Fruit fly (Drosophila melanogaster) whole organism, embryonic: ENCODE data around the gene dysf.

Experiments
- ATbp ChIP-seq: fragments of 200-800 bp; sonication (Bioruptor generic); optimal IDR thresholded peaks from 2 replicates; lab custom pipeline; 2017; ENCODE audit warnings: missing biosample characterization, mild to moderate bottlenecking, missing genetic modification characterization, missing genetic modification reagents
- Ada2b ChIP-seq: fragments of 200-800 bp; sonication (Bioruptor generic); IDR thresholded peaks from 2 replicates; pipeline ENCODE4 v1.3.6; 2022; ENCODE audit warnings: missing biosample characterization, missing genetic modification characterization
- CG10147 ChIP-seq: fragments of 200-800 bp; sonication (Bioruptor generic); optimal IDR thresholded peaks from 2 replicates; lab custom pipeline; 2019; ENCODE audit warnings: missing biosample characterization, mild to moderate bottlenecking, missing genetic modification characterization, moderate library complexity
- CG11247 ChIP-seq: fragments of 200-800 bp; sonication (Bioruptor generic); IDR thresholded peaks from 2 replicates; pipeline ENCODE4 v1.3.6; 2022; ENCODE audit warnings: missing biosample characterization, missing genetic modification characterization
- CG11504 ChIP-seq: fragments of 200-800 bp; sonication (Bioruptor generic); optimal IDR thresholded peaks from 3 replicates; lab custom pipeline; 2019; ENCODE audit warnings: missing biosample characterization, mild to moderate bottlenecking, missing genetic modification characterization, moderate library complexity
- CG11696 ChIP-seq: fragments of 200-800 bp; sonication (Bioruptor generic); IDR thresholded peaks from 2 replicates; pipeline ENCODE4 v1.3.6; 2022; ENCODE audit warnings: missing biosample characterization, missing genetic modification characterization
- CG12155 ChIP-seq: fragments of 200-800 bp; sonication (Bioruptor generic); optimal IDR thresholded peaks from 3 replicates; lab custom pipeline; 2016; ENCODE audit warnings: missing biosample characterization, missing genetic modification characterization
- CG12219 ChIP-seq: fragments of 200-800 bp; sonication (Bioruptor generic); optimal IDR thresholded peaks from 3 replicates; lab custom pipeline; 2018; ENCODE audit warnings: missing biosample characterization, mild to moderate bottlenecking, missing genetic modification characterization
- CG12942 ChIP-seq: fragments of 200-800 bp; sonication (Bioruptor generic); optimal IDR thresholded peaks from 3 replicates; lab custom pipeline; 2016; ENCODE audit warnings: missing biosample characterization, missing genetic modification characterization
- CG15269 ChIP-seq: fragments of 200-800 bp; sonication (Bioruptor generic); optimal IDR thresholded peaks from 2 replicates; lab custom pipeline; 2018; ENCODE audit warnings: missing biosample characterization, mild to moderate bottlenecking, missing genetic modification characterization, moderate library complexity
- CG17186 ChIP-seq: fragments of 200-800 bp; sonication (Bioruptor generic); optimal IDR thresholded peaks from 3 replicates; lab custom pipeline; 2017; ENCODE audit warnings: missing biosample characterization, missing genetic modification reagents, missing genetic modification characterization
- CG17385 ChIP-seq: fragments of 200-800 bp; sonication (Bioruptor generic); optimal IDR thresholded peaks from 3 replicates; lab custom pipeline; 2018; ENCODE audit warnings: missing biosample characterization, mild to moderate bottlenecking, missing genetic modification characterization
- CG17802 ChIP-seq: fragments of 200-800 bp; sonication (Bioruptor generic); optimal IDR thresholded peaks from 2 replicates; lab custom pipeline; 2018; ENCODE audit warnings: missing biosample characterization, mild to moderate bottlenecking, missing genetic modification characterization, moderate library complexity
- CG2889 ChIP-seq: fragments of 200-800 bp; sonication (Bioruptor generic); IDR thresholded peaks from 3 replicates; pipeline ENCODE4 v1.3.6; 2022; ENCODE audit warnings: missing biosample characterization, missing genetic modification characterization
- CG4730 ChIP-seq: fragments of 200-800 bp; sonication (Bioruptor generic); IDR thresholded peaks from 2 replicates; pipeline ENCODE4 v1.3.6; 2022; ENCODE audit warnings: missing biosample characterization, missing genetic modification characterization
- CG6654 ChIP-seq: fragments of 200-800 bp; sonication (Bioruptor generic); optimal IDR thresholded peaks from 2 replicates; lab custom pipeline; 2017; ENCODE audit warnings: missing biosample characterization, mild to moderate bottlenecking, missing genetic modification characterization
- CG6689 ChIP-seq: fragments of 200-800 bp; sonication (Bioruptor generic); IDR thresholded peaks from 2 replicates; pipeline ENCODE4 v1.3.6; 2022; ENCODE audit warnings: missing biosample characterization, missing genetic modification characterization
- CG7357 ChIP-seq: fragments of 200-800 bp; sonication (Bioruptor generic); IDR thresholded peaks from 3 replicates; pipeline ENCODE4 v1.3.6; 2022; ENCODE audit warnings: missing biosample characterization, missing genetic modification characterization
- CG7745 ChIP-seq: fragments of 200-800 bp; sonication (Bioruptor generic); optimal IDR thresholded peaks from 2 replicates; lab custom pipeline; 2018; ENCODE audit warnings: missing biosample characterization, mild to moderate bottlenecking, missing genetic modification characterization, moderate library complexity
- CG8089 ChIP-seq: fragments of 200-800 bp; sonication (Bioruptor generic); optimal IDR thresholded peaks from 3 replicates; lab custom pipeline; 2016; ENCODE audit warnings: missing biosample characterization, missing genetic modification characterization
- CG8924 ChIP-seq: fragments of 200-800 bp; optimal IDR thresholded peaks from 3 replicates; lab custom pipeline; 2019; ENCODE audit warnings: missing biosample characterization, mild to moderate bottlenecking, missing genetic modification characterization, moderate library complexity
- CG9437 ChIP-seq: fragments of 200-800 bp; sonication (Bioruptor generic); optimal IDR thresholded peaks from 2 replicates; lab custom pipeline; 2018; ENCODE audit warnings: missing biosample characterization, mild to moderate bottlenecking, missing genetic modification characterization
- CG9797 ChIP-seq: fragments of 200-800 bp; sonication (Bioruptor generic); optimal IDR thresholded peaks from 3 replicates; lab custom pipeline; 2018; ENCODE audit warnings: missing biosample characterization, mild to moderate bottlenecking, missing genetic modification characterization
- Drgx ChIP-seq: fragments of 200-800 bp; sonication (Bioruptor generic); IDR thresholded peaks from 2 replicates; pipeline ENCODE4 v1.3.6; 2022; ENCODE audit warnings: missing biosample characterization, missing genetic modification characterization
- Hr51 ChIP-seq, 2 experiments: fragments of 200-800 bp; sonication (Bioruptor generic); optimal IDR thresholded peaks; 2 replicates in 1 of 2; 3 replicates in 1 of 2; lab custom pipeline; 2016 to 2018; ENCODE audit warnings: missing biosample characterization in 2 of 2, missing genetic modification characterization in 2 of 2, mild to moderate bottlenecking in 1 of 2, moderate library complexity in 1 of 2
- Jarid2 ChIP-seq: fragments of 200-800 bp; sonication (Bioruptor generic); optimal IDR thresholded peaks from 3 replicates; lab custom pipeline; 2017; ENCODE audit warnings: mild to moderate bottlenecking, missing biosample characterization, missing genetic modification reagents, missing genetic modification characterization
- Nf-YC ChIP-seq: fragments of 200-800 bp; optimal IDR thresholded peaks from 3 replicates; lab custom pipeline; 2019; ENCODE audit warnings: missing biosample characterization, mild to moderate bottlenecking, missing genetic modification characterization, moderate library complexity
- Optix ChIP-seq: fragments of 200-800 bp; sonication (Bioruptor generic); IDR thresholded peaks from 3 replicates; pipeline ENCODE4 v1.3.6; 2022; ENCODE audit warnings: missing biosample characterization, missing genetic modification characterization
- Ptx1 ChIP-seq: fragments of 200-800 bp; sonication (Bioruptor generic); IDR thresholded peaks from 2 replicates; pipeline ENCODE4 v1.3.6; 2022; ENCODE audit warnings: missing biosample characterization, missing genetic modification characterization
- Spps ChIP-seq: fragments of 200-800 bp; sonication (Bioruptor generic); optimal IDR thresholded peaks from 2 replicates; lab custom pipeline; 2018; ENCODE audit warnings: missing biosample characterization, mild to moderate bottlenecking, missing genetic modification characterization
- abd-A ChIP-seq: fragments of 200-800 bp; sonication (Bioruptor generic); optimal IDR thresholded peaks from 3 replicates; lab custom pipeline; 2019; ENCODE audit warnings: missing biosample characterization, mild to moderate bottlenecking, missing genetic modification characterization, moderate library complexity
- da ChIP-seq: fragments of 200-800 bp; sonication (Bioruptor generic); optimal IDR thresholded peaks from 2 replicates; lab custom pipeline; 2016; ENCODE audit warnings: missing biosample characterization, missing genetic modification characterization
- gcm2 ChIP-seq: fragments of 200-800 bp; sonication (Bioruptor generic); optimal IDR thresholded peaks from 2 replicates; lab custom pipeline; 2016; ENCODE audit warnings: missing biosample characterization, missing genetic modification characterization
- hbn ChIP-seq: fragments of 200-800 bp; sonication (Bioruptor generic); IDR thresholded peaks from 2 replicates; pipeline ENCODE4 v1.3.6; 2022; ENCODE audit warnings: missing biosample characterization, missing genetic modification characterization; ENCODE audit not compliant: partially characterized antibody
- kay ChIP-seq: fragments of 200-800 bp; sonication (Bioruptor generic); optimal IDR thresholded peaks from 2 replicates; lab custom pipeline; 2016; ENCODE audit warnings: missing biosample characterization, missing genetic modification characterization
- lola ChIP-seq, 3 experiments: fragments of >200 bp in 2 of 3; fragments of 200-800 bp in 1 of 3; sonication (Bioruptor generic) in 1 of 3; optimal IDR thresholded peaks; 2 replicates each; lab custom pipeline; 2017 to 2019; ENCODE audit warnings: missing biosample characterization in 3 of 3, missing genetic modification characterization in 3 of 3, mild to moderate bottlenecking in 1 of 3, moderate library complexity in 1 of 3
- maf-S ChIP-seq: fragments of 200-800 bp; sonication (Bioruptor generic); optimal IDR thresholded peaks from 2 replicates; lab custom pipeline; 2016; ENCODE audit warnings: missing biosample characterization, missing genetic modification characterization
- org-1 ChIP-seq: fragments of 200-800 bp; sonication (Bioruptor generic); optimal IDR thresholded peaks from 2 replicates; lab custom pipeline; 2017; ENCODE audit warnings: missing biosample characterization, missing genetic modification characterization
- phol ChIP-seq: fragments of 200-800 bp; sonication (Bioruptor generic); optimal IDR thresholded peaks from 3 replicates; lab custom pipeline; 2018; ENCODE audit warnings: missing biosample characterization, mild to moderate bottlenecking, missing genetic modification characterization, moderate library complexity
- shn ChIP-seq: fragments of 200-800 bp; sonication (Bioruptor generic); optimal IDR thresholded peaks from 3 replicates; lab custom pipeline; 2016; ENCODE audit warnings: missing biosample characterization, missing genetic modification characterization
- sim ChIP-seq: fragments of 200-800 bp; sonication (Bioruptor generic); IDR thresholded peaks from 2 replicates; pipeline ENCODE4 v1.3.6; 2022; ENCODE audit warnings: missing biosample characterization, missing genetic modification characterization
- slbo ChIP-seq: fragments of 200-800 bp; sonication (Bioruptor generic); IDR thresholded peaks from 2 replicates; pipeline ENCODE4 v1.3.6; 2022; ENCODE audit warnings: missing biosample characterization, missing genetic modification characterization
- sna ChIP-seq: fragments of 200-800 bp; sonication (Bioruptor generic); IDR thresholded peaks from 2 replicates; pipeline ENCODE4 v1.3.6; 2022; ENCODE audit warnings: missing biosample characterization, missing genetic modification characterization; ENCODE audit not compliant: partially characterized antibody
- sr ChIP-seq: fragments of 200-800 bp; sonication (Bioruptor generic); IDR thresholded peaks from 3 replicates; pipeline ENCODE4 v1.3.6; 2022; ENCODE audit warnings: missing biosample characterization, missing genetic modification characterization
- tin ChIP-seq: fragments of 200-800 bp; sonication (Bioruptor generic); optimal IDR thresholded peaks from 3 replicates; lab custom pipeline; 2016; ENCODE audit warnings: missing biosample characterization, missing genetic modification characterization
- trh ChIP-seq: fragments of 200-800 bp; sonication (Bioruptor generic); optimal IDR thresholded peaks from 2 replicates; lab custom pipeline; 2016; ENCODE audit warnings: missing biosample characterization, missing genetic modification characterization
- ttk ChIP-seq: fragments of 200-800 bp; sonication (Bioruptor generic); IDR thresholded peaks from 2 replicates; pipeline ENCODE4 v2.1.2; 2022; ENCODE audit warnings: missing biosample characterization, missing genetic modification characterization
- usp ChIP-seq: fragments of >200 bp; optimal IDR thresholded peaks from 2 replicates; lab custom pipeline; 2017; ENCODE audit warnings: missing biosample characterization, missing genetic modification characterization
- zfh2 ChIP-seq: fragments of 200-800 bp; sonication (Bioruptor generic); optimal IDR thresholded peaks from 2 replicates; lab custom pipeline; 2016; ENCODE audit warnings: missing biosample characterization, missing genetic modification characterization

dysf gene

DNA sequence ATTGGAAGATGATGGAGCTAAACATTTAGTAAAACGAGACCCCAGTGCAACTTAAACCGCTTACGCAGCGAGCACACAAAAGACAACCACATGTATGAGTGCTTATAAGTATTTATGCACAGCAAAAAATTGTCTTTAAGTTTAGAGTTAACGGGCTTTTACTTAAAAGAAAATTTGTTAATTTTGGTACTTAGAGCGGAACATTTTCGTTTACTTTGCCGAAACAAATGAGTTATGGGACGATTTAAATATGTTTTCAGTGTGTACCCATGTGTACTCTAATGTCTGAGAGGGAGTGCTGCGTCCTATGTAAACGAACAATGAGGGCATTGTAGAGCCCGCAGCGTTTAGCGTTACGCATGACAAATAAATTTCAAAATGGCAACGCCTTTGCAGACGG, 23.3 kb upstream of the dysf start (continued):
- TF ChIP-seq CG17186 (GFP tag; lab: Kevin White, UChicago) (no peak), ATbp (GFP tag; lab: Kevin White, UChicago) (no peak), Jarid2 (no peak), maf-S (no peak), sna (no peak), CG17802 (no peak), CG15269 (tag; lab: Kevin White, UChicago) (peak; percentile 61), CG9797 (GFP tag; lab: Kevin White, UChicago) (no peak), ttk (GFP tag; lab: Robert Waterston, UW) (peak; percentile 56), CG11696 (no peak), CG9437 (GFP tag; lab: Kevin White, UChicago) (no peak), CG8924 (tag; lab: Kevin White, UChicago) (peak; percentile 24), hbn (GFP tag; lab: Robert Waterston, UW) (no peak), gcm2 (GFP tag; lab: Kevin White, UChicago) (peak; percentile 25), CG11247 (0 out of 2 replicates have a peak, but pooled peaks have one; percentile 23), sim (no peak), trh (no peak), CG8089 (GFP tag; lab: Kevin White, UChicago) (no peak), tin (GFP tag; lab: Kevin White, UChicago) (peak; percentile 8), slbo (GFP tag; lab: Robert Waterston, UW) (peak; percentile 74), Optix (GFP tag; lab: Robert Waterston, UW) (no peak), CG12155 (GFP tag; lab: Kevin White, UChicago) (no peak), org-1 (GFP tag; lab: Kevin White, UChicago) (peak; percentile 44), CG6689 (GFP tag; lab: Robert Waterston, UW) (peak; percentile 39; the same call in 1 of the 2 replicates), lola (GFP tag; optimal IDR thresholded peaks at IDR 0.05; lab: Kevin White, UChicago) (no peak), CG12942 (no peak), sr (GFP tag; lab: Robert Waterston, UW) (no peak), da (GFP tag; lab: Kevin White, UChicago) (no peak), kay (GFP tag; lab: Kevin White, UChicago) (no peak), Nf-YC (tag; lab: Kevin White, UChicago) (no peak), CG4730 (GFP tag; lab: Robert Waterston, UW) (no peak), Spps (tag; lab: Kevin White, UChicago) (no peak), CG12219 (GFP tag; lab: Kevin White, UChicago) (no peak), CG7357 (GFP tag; lab: Robert Waterston, UW) (no peak), CG11504 (tag; lab: Kevin White, UChicago) (peak; percentile 58), Ada2b (GFP tag; lab: Robert Waterston, UW) (peak; percentile 53), phol (tag; lab: Kevin White, UChicago) (no peak), Hr51 (GFP tag; optimal IDR thresholded peaks at IDR 0.05; lab: Kevin White, UChicago) (peak; percentile 13 to 71), CG17385 (GFP tag; lab: Kevin White, UChicago) (peak; percentile 4), Ptx1 (GFP tag; lab: Robert Waterston, UW) (peak; percentile 48; the same call in 1 of the 2 replicates), CG6654 (no peak), shn (peak; percentile 3), usp (no peak), zfh2 (GFP tag; lab: Kevin White, UChicago) (peak; percentile 52), CG7745 (tag; lab: Kevin White, UChicago) (no peak), CG2889 (GFP tag; lab: Robert Waterston, UW) (peak; percentile 11; the same call in 1 of the 3 replicates), CG10147 (GFP tag; lab: Kevin White, UChicago) (peak; percentile 13), Drgx (GFP tag; lab: Robert Waterston, UW) (peak; percentile 82), abd-A (tag; lab: Kevin White, UChicago) (no peak)
